5 fruit fly cellular contexts compared by ENCODE assay signal in the genomic region with DNA sequence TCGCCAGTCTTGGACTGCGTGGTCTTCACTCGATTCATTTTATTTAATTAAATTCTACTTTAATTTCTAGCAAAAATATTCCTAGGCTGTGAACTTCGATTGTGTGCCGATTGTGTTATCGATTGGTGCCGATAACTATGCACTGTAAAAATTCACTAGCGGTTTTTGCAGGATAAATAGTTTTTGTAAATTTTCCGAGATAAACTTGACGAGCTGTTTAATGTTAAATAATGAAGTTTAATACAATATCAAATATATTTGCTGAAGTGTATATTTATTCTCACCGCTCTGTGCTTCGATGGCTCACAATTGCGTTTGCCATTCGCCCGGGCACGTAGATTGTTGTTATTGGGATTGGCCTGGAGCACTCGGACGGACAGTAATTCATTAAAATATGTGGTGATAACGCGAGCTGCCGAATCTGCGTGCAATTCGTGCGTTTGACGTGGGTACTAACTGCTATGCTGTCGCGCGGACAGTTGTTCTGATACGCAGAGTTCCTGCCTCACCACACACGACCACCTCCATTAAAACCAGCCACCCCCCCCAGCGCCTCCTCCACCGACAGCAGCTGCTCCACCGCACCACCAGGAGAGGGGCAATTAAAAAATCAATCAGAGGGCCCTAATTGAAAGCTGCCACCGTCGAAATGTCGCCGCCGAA.
TF ChIP-seq lines count a peak whose summit lies in the region.

A gene (minus strand): TSS at position 123 of the 663 bp plus-strand sequence.
A gene (plus strand): TSS at position 341 of the 663 bp plus-strand sequence.

TF ChIP-seq in whole organism, adult, 20 proteins besides CTCF, POLR2A, EP300 and RAD21 (continued from another document):
- TF ChIP-seq Crg-1 (GFP tag; optimal IDR thresholded peaks at IDR 0.05; lab: Kevin White, UChicago) (peak; percentile 80), CG1620 (GFP tag; optimal IDR thresholded peaks at IDR 0.05; lab: Kevin White, UChicago) (peak; percentile 93), CG12768 (GFP tag; optimal IDR thresholded peaks at IDR 0.05; lab: Kevin White, UChicago) (peak; percentile 88), CG7045 (GFP tag; optimal IDR thresholded peaks at IDR 0.05; lab: Kevin White, UChicago) (peak; percentile 89)
TF ChIP-seq in whole organism, adult: peak in this region for 15.

TF ChIP-seq in whole organism, embryonic, 481 proteins besides CTCF, POLR2A, EP300 and RAD21 (continued from another document and continues in another):
- TF ChIP-seq unc-4 (GFP tag; IDR thresholded peaks at IDR 0.05; lab: Robert Waterston, UW; ENCODE audit: partially characterized antibody) (peak; percentile 65), Atf3 (GFP tag; optimal IDR thresholded peaks at IDR 0.05; lab: Kevin White, UChicago) (peak; percentile 91), Vsx1 (GFP tag; optimal IDR thresholded peaks at IDR 0.05; lab: Kevin White, UChicago) (peak; percentile 92), ATbp (GFP tag; optimal IDR thresholded peaks at IDR 0.05; lab: Kevin White, UChicago) (peak; percentile 84), Gsc (GFP tag; IDR thresholded peaks at IDR 0.05; lab: Robert Waterston, UW) (peak; percentile 65), fru (optimal IDR thresholded peaks at IDR 0.05; lab: Kevin White, UChicago) (no peak), wek (GFP tag; optimal IDR thresholded peaks at IDR 0.05; lab: Kevin White, UChicago) (peak; percentile 76), CG34376 (GFP tag; optimal IDR thresholded peaks at IDR 0.05; lab: Kevin White, UChicago) (peak; percentile 91), CG15269 (tag; optimal IDR thresholded peaks at IDR 0.05; lab: Kevin White, UChicago) (peak; percentile 94), fd64A (GFP tag; optimal IDR thresholded peaks at IDR 0.05; lab: Kevin White, UChicago) (peak; percentile 76), CG9876 (GFP tag; optimal IDR thresholded peaks at IDR 0.05; lab: Kevin White, UChicago) (peak; percentile 82), Sox102F (GFP tag; optimal IDR thresholded peaks at IDR 0.05; lab: Kevin White, UChicago) (peak; percentile 93), CG12744 (GFP tag; optimal IDR thresholded peaks at IDR 0.05; lab: Kevin White, UChicago) (peak; percentile 94), CG31365 (tag; optimal IDR thresholded peaks at IDR 0.05; lab: Kevin White, UChicago) (peak; percentile 66), BtbVII (GFP tag; optimal IDR thresholded peaks at IDR 0.05; lab: Kevin White, UChicago) (peak; percentile 83), CG11093 (GFP tag; IDR thresholded peaks at IDR 0.05; lab: Robert Waterston, UW) (peak; percentile 75; the same call in 2 of the 3 replicates), CG13424 (tag; optimal IDR thresholded peaks at IDR 0.05; lab: Kevin White, UChicago) (peak; percentile 94), Lim3 (GFP tag; IDR thresholded peaks at IDR 0.05; lab: Robert Waterston, UW) (peak; percentile 72), Dbx (GFP tag; IDR thresholded peaks at IDR 0.05; lab: Robert Waterston, UW) (peak; percentile 96), NC2α (GFP tag; optimal IDR thresholded peaks at IDR 0.05; lab: Kevin White, UChicago) (peak; percentile 80), gsb (GFP tag; IDR thresholded peaks at IDR 0.05; lab: Robert Waterston, UW) (peak; percentile 91), gro (GFP tag; optimal IDR thresholded peaks at IDR 0.05; lab: Kevin White, UChicago) (no peak), CG3726 (GFP tag; IDR thresholded peaks at IDR 0.05; lab: Robert Waterston, UW) (peak; percentile 89), Hmr (GFP tag; optimal IDR thresholded peaks at IDR 0.05; lab: Kevin White, UChicago) (peak; percentile 94), ato (GFP tag; IDR thresholded peaks at IDR 0.05; lab: Robert Waterston, UW; ENCODE audit: partially characterized antibody) (peak; percentile 82), Lhr (GFP tag; optimal IDR thresholded peaks at IDR 0.05; lab: Kevin White, UChicago) (peak; percentile 78), CG16779 (GFP tag; IDR thresholded peaks at IDR 0.05; lab: Robert Waterston, UW) (peak; percentile 93), pzg (GFP tag; optimal IDR thresholded peaks at IDR 0.05; lab: Kevin White, UChicago) (peak; percentile 88), Abd-B (GFP tag; optimal IDR thresholded peaks at IDR 0.05; lab: Kevin White, UChicago) (peak; percentile 89)

TF ChIP-seq in whole organism, prepupa, 60 proteins besides CTCF, POLR2A, EP300 and RAD21 (continued from another document and continues in another):
- TF ChIP-seq CG7368 (GFP tag; optimal IDR thresholded peaks at IDR 0.05; lab: Kevin White, UChicago) (peak; percentile 85), CG10669 (GFP tag; optimal IDR thresholded peaks at IDR 0.05; lab: Kevin White, UChicago) (peak; percentile 87), cyc (GFP tag; optimal IDR thresholded peaks at IDR 0.05; lab: Kevin White, UChicago) (peak; percentile 94), CG9139 (GFP tag; optimal IDR thresholded peaks at IDR 0.05; lab: Kevin White, UChicago) (no peak), CG3032 (tag; optimal IDR thresholded peaks at IDR 0.05; lab: Kevin White, UChicago) (peak; percentile 90), pdm3 (GFP tag; optimal IDR thresholded peaks at IDR 0.05; lab: Kevin White, UChicago) (peak; percentile 95), topi (GFP tag; optimal IDR thresholded peaks at IDR 0.05; lab: Kevin White, UChicago) (peak; percentile 91), vri (GFP tag; optimal IDR thresholded peaks at IDR 0.05; lab: Kevin White, UChicago) (no peak), CG6276 (GFP tag; optimal IDR thresholded peaks at IDR 0.05; lab: Kevin White, UChicago) (no peak), Blimp-1 (GFP tag; optimal IDR thresholded peaks at IDR 0.05; lab: Kevin White, UChicago) (peak; percentile 62), Hr39 (GFP tag; optimal IDR thresholded peaks at IDR 0.05; lab: Kevin White, UChicago) (peak; percentile 92), ss (GFP tag; optimal IDR thresholded peaks at IDR 0.05; lab: Kevin White, UChicago) (peak in 1 of 2 experiments; percentile 84), dac (GFP tag; optimal IDR thresholded peaks at IDR 0.05; lab: Kevin White, UChicago) (peak; percentile 77), Sox15 (GFP tag; optimal IDR thresholded peaks at IDR 0.05; lab: Kevin White, UChicago) (peak; percentile 87), acj6 (GFP tag; optimal IDR thresholded peaks at IDR 0.05; lab: Kevin White, UChicago) (peak; percentile 94), CG4318 (GFP tag; optimal IDR thresholded peaks at IDR 0.05; lab: Kevin White, UChicago) (no peak), CG8119 (GFP tag; IDR thresholded peaks at IDR 0.05; lab: Robert Waterston, UW) (peak; percentile 84), dsx (GFP tag; optimal IDR thresholded peaks at IDR 0.05; lab: Kevin White, UChicago; ENCODE audit: poor library complexity, severe bottlenecking) (peak; percentile 81), CG10631 (GFP tag; optimal IDR thresholded peaks at IDR 0.05; lab: Kevin White, UChicago) (peak; percentile 93), CG8632 (GFP tag; optimal IDR thresholded peaks at IDR 0.05; lab: Kevin White, UChicago) (peak; percentile 88), CG11902 (GFP tag; optimal IDR thresholded peaks at IDR 0.05; lab: Kevin White, UChicago) (peak; percentile 85), CG11762 (GFP tag; optimal IDR thresholded peaks at IDR 0.05; lab: Kevin White, UChicago; ENCODE audit: insufficient read depth) (peak; percentile 87), esn (GFP tag; optimal IDR thresholded peaks at IDR 0.05; lab: Kevin White, UChicago) (peak; percentile 95), salr (GFP tag; optimal IDR thresholded peaks at IDR 0.05; lab: Kevin White, UChicago) (peak in 1 of 2 experiments; percentile 89), net (GFP tag; optimal IDR thresholded peaks at IDR 0.05; lab: Kevin White, UChicago) (peak; percentile 90), Gug (GFP tag; IDR thresholded peaks at IDR 0.05; lab: Robert Waterston, UW) (peak; percentile 92), OdsH (GFP tag; optimal IDR thresholded peaks at IDR 0.05; lab: Kevin White, UChicago) (peak; percentile 94), CG6163 (GFP tag; IDR thresholded peaks at IDR 0.05; lab: Robert Waterston, UW) (peak; percentile 96), CG16779 (tag; optimal IDR thresholded peaks at IDR 0.05; lab: Kevin White, UChicago) (peak; percentile 79), CG11294 (GFP tag; IDR thresholded peaks at IDR 0.05; lab: Robert Waterston, UW) (peak; percentile 89)

TF ChIP-seq in whole organism, pupa, 21 proteins besides CTCF, POLR2A, EP300 and RAD21 (continued from another document):
- peak; percentile 76 for TF ChIP-seq gl (tag; optimal IDR thresholded peaks at IDR 0.05; lab: Kevin White, UChicago)
- TF ChIP-seq Pif1B (GFP tag; optimal IDR thresholded peaks at IDR 0.05; lab: Kevin White, UChicago), result peak; percentile 89
- no peak for TF ChIP-seq Pif1A (GFP tag; optimal IDR thresholded peaks at IDR 0.05; lab: Kevin White, UChicago)
TF ChIP-seq in whole organism, pupa: peak in this region for 17.

TF ChIP-seq in whole organism, wandering third instar larva, 38 proteins besides CTCF, POLR2A, EP300 and RAD21 (continued from another document):
- no peak for TF ChIP-seq lola (GFP tag; optimal IDR thresholded peaks at IDR 0.05; lab: Kevin White, UChicago)
- no peak for TF ChIP-seq Hnf4 (GFP tag; optimal IDR thresholded peaks at IDR 0.05; lab: Kevin White, UChicago)
- TF ChIP-seq dsf (GFP tag; optimal IDR thresholded peaks at IDR 0.05; lab: Kevin White, UChicago; ENCODE audit: borderline replicate concordance), result peak; percentile 85
- peak; percentile 88 for TF ChIP-seq CG9705 (GFP tag; optimal IDR thresholded peaks at IDR 0.05; lab: Kevin White, UChicago)
- no peak for TF ChIP-seq sage (GFP tag; optimal IDR thresholded peaks at IDR 0.05; lab: Kevin White, UChicago)
- TF ChIP-seq Vsx2 (GFP tag; optimal IDR thresholded peaks at IDR 0.05; lab: Kevin White, UChicago; ENCODE audit: partially characterized antibody), result peak; percentile 54
- TF ChIP-seq GATAd (GFP tag; optimal IDR thresholded peaks at IDR 0.05; lab: Kevin White, UChicago), result peak; percentile 84
- peak; percentile 92 for TF ChIP-seq HLH106 (tag; optimal IDR thresholded peaks at IDR 0.05; lab: Kevin White, UChicago)
- peak; percentile 93 for TF ChIP-seq Jra (GFP tag; optimal IDR thresholded peaks at IDR 0.05; lab: Kevin White, UChicago)
- TF ChIP-seq Mio (GFP tag; optimal IDR thresholded peaks at IDR 0.05; lab: Kevin White, UChicago), result peak; percentile 60
- peak; percentile 90 for TF ChIP-seq Sp1 (GFP tag; optimal IDR thresholded peaks at IDR 0.05; lab: Kevin White, UChicago)
- peak; percentile 14 to 94 for TF ChIP-seq foxo (GFP tag; optimal IDR thresholded peaks at IDR 0.05; lab: Kevin White, UChicago)
- TF ChIP-seq Abd-B (GFP tag; optimal IDR thresholded peaks at IDR 0.05; lab: Kevin White, UChicago), result no peak
- peak; percentile 95 for TF ChIP-seq h (GFP tag; optimal IDR thresholded peaks at IDR 0.05; lab: Kevin White, UChicago)
- peak; percentile 93 for TF ChIP-seq fru (GFP tag; optimal IDR thresholded peaks at IDR 0.05; lab: Kevin White, UChicago)
- TF ChIP-seq psq (GFP tag; optimal IDR thresholded peaks at IDR 0.05; lab: Kevin White, UChicago), result peak; percentile 83
- TF ChIP-seq CrebA (GFP tag; optimal IDR thresholded peaks at IDR 0.05; lab: Kevin White, UChicago; ENCODE audit: borderline replicate concordance), result no peak
- TF ChIP-seq woc (GFP tag; optimal IDR thresholded peaks at IDR 0.05; lab: Kevin White, UChicago), result peak; percentile 85
